Worm (Caenorhabditis elegans) whole organism, early embryonic: ENCODE data around the gene ZK512.4.

Experiments used
- B0310.2 ChIP-seq: sonication (generic microtip); optimal IDR thresholded peaks from 2 replicates; lab custom pipeline; 2016; ENCODE audit warnings: mild to moderate bottlenecking, missing genetic modification characterization, missing compliant biosample characterization
- F13C5.2 ChIP-seq: sonication (generic microtip); optimal IDR thresholded peaks from 2 replicates; lab custom pipeline; 2017; ENCODE audit warnings: mild to moderate bottlenecking, missing genetic modification characterization, inconsistent platforms, missing compliant biosample characterization
- aly-1 ChIP-seq: sonication (generic microtip); optimal IDR thresholded peaks from 2 replicates; lab custom pipeline; 2016; ENCODE audit warnings: missing genetic modification characterization, missing compliant biosample characterization
- ama-1 ChIP-seq: fragments of 150-350 bp; optimal IDR thresholded peaks from 2 replicates; lab custom pipeline; 2014
- ceh-13 ChIP-seq: fragments of 200-800 bp; sonication (Bioruptor generic); optimal IDR thresholded peaks from 2 replicates; lab custom pipeline; 2018; ENCODE audit warnings: mild to moderate bottlenecking, missing genetic modification characterization, missing compliant biosample characterization
- ceh-36 ChIP-seq: sonication (generic microtip); optimal IDR thresholded peaks from 2 replicates; lab custom pipeline; 2016; ENCODE audit warnings: missing genetic modification characterization, inconsistent platforms, missing compliant biosample characterization
- ets-7 ChIP-seq: sonication (generic microtip); optimal IDR thresholded peaks from 2 replicates; lab custom pipeline; 2016; ENCODE audit warnings: missing genotype, missing genetic modification characterization, missing compliant biosample characterization
- flt-1 ChIP-seq: fragments of 200-800 bp; sonication (Bioruptor generic); IDR thresholded peaks from 2 replicates; pipeline ENCODE4 v1.3.6; 2022; ENCODE audit warnings: missing genetic modification characterization, missing compliant biosample characterization
- hmbx-1 ChIP-seq: sonication (generic microtip); optimal IDR thresholded peaks from 2 replicates; lab custom pipeline; 2016; ENCODE audit warnings: mild to moderate bottlenecking, missing genetic modification characterization, missing compliant biosample characterization
- hmg-4 ChIP-seq: fragments of 200-800 bp; sonication (Bioruptor generic); optimal IDR thresholded peaks from 2 replicates; lab custom pipeline; 2018; ENCODE audit warnings: mild to moderate bottlenecking, missing genetic modification characterization, missing compliant biosample characterization
- hnd-1 ChIP-seq: sonication (generic microtip); optimal IDR thresholded peaks from 2 replicates; lab custom pipeline; 2016; ENCODE audit warnings: missing genetic modification characterization, missing compliant biosample characterization
- pes-1 ChIP-seq: fragments of 200-800 bp; sonication (Bioruptor generic); IDR thresholded peaks from 2 replicates; pipeline ENCODE4 v1.3.6; 2022; ENCODE audit warnings: missing genetic modification reagents, missing genetic modification characterization, missing compliant biosample characterization
- scrt-1 ChIP-seq: fragments of 200-800 bp; sonication (Bioruptor generic); IDR thresholded peaks from 2 replicates; pipeline ENCODE4 v1.3.6; 2022; ENCODE audit warnings: missing genetic modification characterization, missing compliant biosample characterization
- sea-1 ChIP-seq: fragments of 200-800 bp; sonication (Bioruptor generic); conservative IDR thresholded peaks from 2 replicates; pipeline ENCODE4 v1.3.6; 2022; ENCODE audit warnings: missing genetic modification characterization, missing compliant biosample characterization
- tbx-11 ChIP-seq: fragments of 200-800 bp; sonication (Bioruptor generic); IDR thresholded peaks from 2 replicates; pipeline ENCODE4 v1.3.6; 2022; ENCODE audit warnings: missing genetic modification characterization, missing compliant biosample characterization
- tbx-37 ChIP-seq: fragments of 200-800 bp; sonication (Bioruptor generic); conservative IDR thresholded peaks from 2 replicates; pipeline ENCODE4 v1.3.6; 2022; ENCODE audit warnings: missing genetic modification reagents, missing genetic modification characterization, missing compliant biosample characterization
- tra-4 ChIP-seq: sonication (generic microtip); optimal IDR thresholded peaks from 2 replicates; lab custom pipeline; 2017; ENCODE audit warnings: missing genetic modification characterization, missing compliant biosample characterization

The ZK512.4 gene

ce11 chrIII:9144744-9145390 lies at the start of gene ZK512.4, which contains the start of gene ZK512.2:
ZK512.4 (plus strand) TSS chrIII:9145340.
ZK512.2 (minus strand) TSS chrIII:9144794.
- TF ChIP-seq tra-4 (tag; lab: Kevin White, UChicago) (no peak), sea-1 (GFP tag; lab: Robert Waterston, UW) (no peak), hmg-4 (no peak), flt-1 (GFP tag; lab: Robert Waterston, UW) (no peak), aly-1 (tag; lab: Kevin White, UChicago) (no peak), ets-7 (tag; lab: Kevin White, UChicago) (no peak), scrt-1 (GFP tag; lab: Robert Waterston, UW) (no peak), pes-1 (GFP tag; lab: Robert Waterston, UW) (no peak), ceh-13 (GFP tag; lab: Kevin White, UChicago) (no peak), tbx-11 (GFP tag; lab: Robert Waterston, UW) (no peak), ceh-36 (tag; lab: Kevin White, UChicago) (no peak), F13C5.2 (tag; lab: Kevin White, UChicago) (no peak), ama-1 (no peak), tbx-37 (GFP tag; lab: Robert Waterston, UW) (no peak), hnd-1 (tag; lab: Kevin White, UChicago) (no peak), hmbx-1 (no peak), B0310.2 (tag; lab: Kevin White, UChicago) (no peak)

ce11 chrIII:9101212-9101611 lies 43.9 kb upstream of the ZK512.4 start, which contains the start of gene ZK507.1:
ZK507.1 (minus strand) TSS chrIII:9101312.
- no peak for TF ChIP-seq ets-7 (tag; lab: Kevin White, UChicago)
- no peak for TF ChIP-seq aly-1 (tag; lab: Kevin White, UChicago)
- TF ChIP-seq flt-1 (GFP tag; lab: Robert Waterston, UW): no peak

ce11 chrIII:9103643-9104042 lies 41.5 kb upstream of the ZK512.4 start, which contains the start of gene dos-1:
dos-1 (plus strand) TSS chrIII:9103943.
- TF ChIP-seq aly-1 (tag; lab: Kevin White, UChicago): no peak
- no peak for TF ChIP-seq hnd-1 (tag; lab: Kevin White, UChicago)
- no peak for TF ChIP-seq tra-4 (tag; lab: Kevin White, UChicago)
- TF ChIP-seq F13C5.2 (tag; lab: Kevin White, UChicago): no peak
- TF ChIP-seq flt-1 (GFP tag; lab: Robert Waterston, UW): no peak
- no peak for TF ChIP-seq B0310.2 (tag; lab: Kevin White, UChicago)

ce11 chrIII:9104060-9104459 lies 41.1 kb upstream of the ZK512.4 start:
- TF ChIP-seq B0310.2 (tag; lab: Kevin White, UChicago) (peak; percentile 73), scrt-1 (GFP tag; lab: Robert Waterston, UW) (peak; percentile 87), pes-1 (GFP tag; lab: Robert Waterston, UW) (no peak), hmg-4 (peak; percentile 80), hmbx-1 (peak; percentile 20), ceh-13 (GFP tag; lab: Kevin White, UChicago) (peak; percentile 75), tra-4 (tag; lab: Kevin White, UChicago) (peak; percentile 37), ceh-36 (tag; lab: Kevin White, UChicago) (peak; percentile 74), flt-1 (GFP tag; lab: Robert Waterston, UW) (peak; percentile 79), F13C5.2 (tag; lab: Kevin White, UChicago) (peak; percentile 18), sea-1 (GFP tag; lab: Robert Waterston, UW) (0 out of 2 replicates have a peak, but pooled peaks have one; percentile 37), ama-1 (no peak), tbx-11 (GFP tag; lab: Robert Waterston, UW) (peak; percentile 77), hnd-1 (tag; lab: Kevin White, UChicago) (peak; percentile 77), aly-1 (tag; lab: Kevin White, UChicago) (no peak), tbx-37 (GFP tag; lab: Robert Waterston, UW) (peak; percentile 76), ets-7 (tag; lab: Kevin White, UChicago) (peak; percentile 27)

ce11 chrIII:9105653-9106052 lies 39.5 kb upstream of the ZK512.4 start:
- TF ChIP-seq scrt-1 (GFP tag; lab: Robert Waterston, UW) (no peak), ceh-13 (GFP tag; lab: Kevin White, UChicago) (no peak), hnd-1 (tag; lab: Kevin White, UChicago) (no peak), sea-1 (GFP tag; lab: Robert Waterston, UW) (no peak)

ce11 chrIII:9109172-9109571 lies 36.0 kb upstream of the ZK512.4 start, which contains the start of gene cya-1:
cya-1 (minus strand) TSS chrIII:9109272.
- TF ChIP-seq tra-4 (tag; lab: Kevin White, UChicago) (no peak), flt-1 (GFP tag; lab: Robert Waterston, UW) (no peak), hmbx-1 (no peak), ceh-36 (tag; lab: Kevin White, UChicago) (no peak), B0310.2 (tag; lab: Kevin White, UChicago) (no peak), pes-1 (GFP tag; lab: Robert Waterston, UW) (no peak), tbx-37 (GFP tag; lab: Robert Waterston, UW) (no peak), sea-1 (GFP tag; lab: Robert Waterston, UW) (no peak)

ce11 chrIII:9109726-9110125 lies 35.4 kb upstream of the ZK512.4 start:
- TF ChIP-seq ceh-36 (tag; lab: Kevin White, UChicago): peak; percentile 16
- no peak for TF ChIP-seq ets-7 (tag; lab: Kevin White, UChicago)
- no peak for TF ChIP-seq pes-1 (GFP tag; lab: Robert Waterston, UW)
